Worm (Caenorhabditis elegans): Measurements from ENCODE around the gene W07A12.8.

DNA sequence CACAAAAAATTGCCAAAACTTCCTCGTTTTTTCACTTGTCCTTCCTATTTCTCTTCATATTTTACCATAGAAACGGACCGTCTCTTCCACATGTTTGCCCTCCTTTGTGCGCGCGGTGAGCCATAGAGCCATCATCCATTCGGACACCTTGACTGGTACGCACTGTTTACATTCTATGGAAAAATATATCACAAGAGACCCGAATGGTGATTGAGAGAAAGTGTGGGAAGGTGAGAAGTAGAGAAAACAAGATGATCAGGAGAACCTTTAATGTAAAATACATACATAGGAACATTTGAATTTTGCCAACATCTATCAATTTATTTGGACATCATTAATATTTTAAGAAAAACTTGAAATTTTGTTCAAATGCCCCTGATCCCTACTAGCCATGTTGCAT, 20.3 kb upstream of the W07A12.8 start:
- TF ChIP-seq W03F9.2 (tag; optimal IDR thresholded peaks at IDR 0.05): no peak
- TF ChIP-seq him-1 (tag; optimal IDR thresholded peaks at IDR 0.05): no peak

Data from whole organism, L4/young adult.